Worm (Caenorhabditis elegans) whole organism, mixed stage, embryonic: ENCODE results near the gene egl-9.

Experiments
- M03D4.4 ChIP-seq: sonication (generic microtip); optimal IDR thresholded peaks from 2 replicates; lab custom pipeline; 2017; ENCODE audit warnings: mild to moderate bottlenecking, missing genetic modification characterization, missing compliant biosample characterization
- bed-3 ChIP-seq: fragments of 200-800 bp; sonication (Bioruptor generic); optimal IDR thresholded peaks from 3 replicates; lab custom pipeline; 2018; ENCODE audit warnings: mild to moderate bottlenecking, missing genetic modification characterization, moderate library complexity, missing compliant biosample characterization
- blmp-1 ChIP-seq: fragments of 150-350 bp; optimal IDR thresholded peaks from 2 replicates; lab custom pipeline; 2014; ENCODE audit warnings: missing biosample characterization, missing genetic modification characterization
- ceh-43 ChIP-seq: fragments of 200-800 bp; sonication (Bioruptor generic); optimal IDR thresholded peaks from 2 replicates; lab custom pipeline; 2018; ENCODE audit warnings: mild to moderate bottlenecking, missing genetic modification characterization, moderate library complexity, missing compliant biosample characterization
- ceh-83 ChIP-seq: fragments of 200-800 bp; sonication (Bioruptor generic); optimal IDR thresholded peaks from 2 replicates; lab custom pipeline; 2018; ENCODE audit warnings: mild to moderate bottlenecking, missing genetic modification characterization, missing compliant biosample characterization
- ces-1 ChIP-seq: fragments of 150-350 bp; optimal IDR thresholded peaks from 2 replicates; lab custom pipeline; 2014; ENCODE audit warnings: missing biosample characterization, missing genetic modification reagents, missing genetic modification characterization
- cnd-1 ChIP-seq: fragments of 200-800 bp; sonication (Bioruptor generic); optimal IDR thresholded peaks from 2 replicates; lab custom pipeline; 2018; ENCODE audit warnings: mild to moderate bottlenecking, missing genetic modification characterization, missing compliant biosample characterization
- drap-1 ChIP-seq: fragments of 200-800 bp; sonication (Bioruptor generic); optimal IDR thresholded peaks from 3 replicates; lab custom pipeline; 2018; ENCODE audit warnings: mild to moderate bottlenecking, missing genetic modification characterization, missing compliant biosample characterization
- elt-3 ChIP-seq: fragments of 150-350 bp; optimal IDR thresholded peaks from 2 replicates; lab custom pipeline; 2014; ENCODE audit warnings: missing biosample characterization, missing genetic modification characterization
- ham-2 ChIP-seq: fragments of 200-800 bp; sonication (Bioruptor generic); optimal IDR thresholded peaks from 2 replicates; lab custom pipeline; 2018; ENCODE audit warnings: mild to moderate bottlenecking, missing genetic modification characterization, missing compliant biosample characterization
- hlh-1 ChIP-seq: fragments of 150-350 bp; optimal IDR thresholded peaks from 2 replicates; lab custom pipeline; 2014; ENCODE audit warnings: missing biosample characterization, missing genetic modification reagents, missing genetic modification characterization
- lin-13 ChIP-seq: fragments of 150-350 bp; optimal IDR thresholded peaks from 2 replicates; lab custom pipeline; 2014; ENCODE audit warnings: missing biosample characterization, missing genetic modification characterization
- lin-32 ChIP-seq: fragments of 200-800 bp; sonication (Bioruptor generic); optimal IDR thresholded peaks from 2 replicates; lab custom pipeline; 2018; ENCODE audit warnings: mild to moderate bottlenecking, missing genetic modification characterization, missing compliant biosample characterization
- lsy-2 ChIP-seq: fragments of 150-350 bp; optimal IDR thresholded peaks from 2 replicates; lab custom pipeline; 2014; ENCODE audit warnings: missing biosample characterization, missing genetic modification characterization
- mab-5 ChIP-seq: fragments of 150-350 bp; optimal IDR thresholded peaks from 2 replicates; lab custom pipeline; 2014; ENCODE audit warnings: missing biosample characterization, missing genetic modification characterization
- mep-1 ChIP-seq: fragments of 150-350 bp; optimal IDR thresholded peaks from 2 replicates; lab custom pipeline; 2017; ENCODE audit warnings: missing biosample characterization, missing genetic modification reagents, missing genetic modification characterization, inconsistent platforms
- mls-2 ChIP-seq: sonication (generic microtip); optimal IDR thresholded peaks from 2 replicates; lab custom pipeline; 2016; ENCODE audit warnings: mild to moderate bottlenecking, missing genetic modification characterization, moderate library complexity, missing compliant biosample characterization
- nhr-12 ChIP-seq: fragments of 150-350 bp; optimal IDR thresholded peaks from 2 replicates; lab custom pipeline; 2014; ENCODE audit warnings: missing biosample characterization, missing genetic modification characterization
- nhr-237 ChIP-seq: fragments of 150-350 bp; optimal IDR thresholded peaks from 2 replicates; lab custom pipeline; 2014; ENCODE audit warnings: missing biosample characterization, missing genetic modification characterization
- nhr-28 ChIP-seq: fragments of 150-350 bp; optimal IDR thresholded peaks from 2 replicates; lab custom pipeline; 2014; ENCODE audit warnings: missing biosample characterization, missing genetic modification characterization
- nhr-76 ChIP-seq: sonication (generic microtip); optimal IDR thresholded peaks from 2 replicates; lab custom pipeline; 2017; ENCODE audit warnings: missing biosample characterization, missing genetic modification characterization
- pha-4 ChIP-seq: fragments of 150-350 bp; optimal IDR thresholded peaks from 2 replicates; lab custom pipeline; 2018; ENCODE audit warnings: missing biosample characterization, missing genetic modification reagents, missing genetic modification characterization
- sem-2 ChIP-seq: fragments of 200-800 bp; sonication (Bioruptor generic); optimal IDR thresholded peaks from 2 replicates; lab custom pipeline; 2018; ENCODE audit warnings: mild to moderate bottlenecking, missing genetic modification characterization, missing compliant biosample characterization
- snpc-4 ChIP-seq: fragments of 150-350 bp; optimal IDR thresholded peaks from 2 replicates; lab custom pipeline; 2014; ENCODE audit warnings: missing biosample characterization, missing genetic modification characterization
- sptf-1 ChIP-seq: sonication (generic microtip); optimal IDR thresholded peaks from 2 replicates; lab custom pipeline; 2017; ENCODE audit warnings: mild to moderate bottlenecking, missing genetic modification characterization, moderate library complexity, missing compliant biosample characterization
- tbx-8 ChIP-seq: fragments of 200-800 bp; sonication (Bioruptor generic); optimal IDR thresholded peaks from 2 replicates; lab custom pipeline; 2018; ENCODE audit warnings: mild to moderate bottlenecking, missing genetic modification characterization, moderate library complexity, missing compliant biosample characterization
- unc-120 ChIP-seq: sonication (generic microtip); optimal IDR thresholded peaks from 2 replicates; lab custom pipeline; 2017; ENCODE audit warnings: missing genetic modification characterization, missing compliant biosample characterization; ENCODE audit not compliant: poor library complexity, severe bottlenecking
- unc-39 ChIP-seq: fragments of 150-350 bp; optimal IDR thresholded peaks from 2 replicates; lab custom pipeline; 2014; ENCODE audit warnings: missing biosample characterization, missing genetic modification characterization
- zip-8 ChIP-seq: fragments of 150-350 bp; optimal IDR thresholded peaks from 2 replicates; lab custom pipeline; 2014; ENCODE audit warnings: missing biosample characterization, missing genetic modification characterization

Gene egl-9

ce11 chrV:10468190-10468589 is at the start of gene egl-9:
Gene egl-9, plus strand, starts transcription at chrV:10468517.
- TF ChIP-seq zip-8 (tag; lab: Kevin White, UChicago) (no peak), bed-3 (no peak), cnd-1 (tag; lab: Kevin White, UChicago) (no peak), lin-32 (GFP tag; lab: Kevin White, UChicago) (no peak), ham-2 (GFP tag; lab: Kevin White, UChicago) (no peak), nhr-28 (tag; lab: Kevin White, UChicago) (no peak), ceh-43 (GFP tag; lab: Kevin White, UChicago) (no peak), unc-39 (tag; lab: Kevin White, UChicago) (no peak), unc-120 (tag; lab: Kevin White, UChicago) (no peak), pha-4 (tag; lab: Kevin White, UChicago) (no peak), lsy-2 (no peak), sptf-1 (tag; lab: Kevin White, UChicago) (no peak), blmp-1 (tag; lab: Kevin White, UChicago) (no peak)

ce11 chrV:10418961-10419360 is 49.4 kb upstream of the egl-9 start, which contains the start of gene F15H10.5:
Gene F15H10.5, minus strand, starts transcription at chrV:10419061.
- TF ChIP-seq ceh-83 (GFP tag; lab: Kevin White, UChicago) (no peak), hlh-1 (tag; lab: Kevin White, UChicago) (no peak), M03D4.4 (no peak), ces-1 (GFP tag; lab: Kevin White, UChicago) (no peak), unc-120 (tag; lab: Kevin White, UChicago) (no peak), ceh-43 (GFP tag; lab: Kevin White, UChicago) (no peak), lin-13 (tag; lab: Kevin White, UChicago) (no peak), mab-5 (tag; lab: Kevin White, UChicago) (no peak), unc-39 (tag; lab: Kevin White, UChicago) (no peak), nhr-28 (tag; lab: Kevin White, UChicago) (no peak), lsy-2 (no peak), tbx-8 (GFP tag; lab: Kevin White, UChicago) (no peak), sptf-1 (tag; lab: Kevin White, UChicago) (no peak), bed-3 (no peak), pha-4 (tag; lab: Kevin White, UChicago) (no peak), cnd-1 (tag; lab: Kevin White, UChicago) (no peak), nhr-76 (tag; lab: Kevin White, UChicago) (no peak)

- no peak for TF ChIP-seq lin-32 (GFP tag; lab: Kevin White, UChicago)
- no peak for TF ChIP-seq M03D4.4
- TF ChIP-seq mls-2 (tag; lab: Kevin White, UChicago), result no peak
- TF ChIP-seq hlh-1 (tag; lab: Kevin White, UChicago), result no peak
- no peak for TF ChIP-seq elt-3 (tag; lab: Kevin White, UChicago)
- TF ChIP-seq nhr-12 (tag; lab: Kevin White, UChicago), result no peak
- no peak for TF ChIP-seq unc-120 (tag; lab: Kevin White, UChicago)
- TF ChIP-seq mep-1, result no peak
- TF ChIP-seq, all 35 proteins: peak for 0
Measured at ce11 chrV:10421802-10422201, 46.5 kb upstream of the egl-9 start, which contains the start of gene col-13. Gene col-13, minus strand, starts transcription at chrV:10421902.

ce11 chrV:10423511-10423910 is 44.8 kb upstream of the egl-9 start:
- TF ChIP-seq drap-1 (GFP tag; lab: Kevin White, UChicago), result no peak

ce11 chrV:10425098-10425497 is 43.2 kb upstream of the egl-9 start, which contains the start of gene col-12:
Gene col-12, minus strand, starts transcription at chrV:10425198.
- TF ChIP-seq nhr-237 (tag; lab: Kevin White, UChicago), result no peak
- no peak for TF ChIP-seq ham-2 (GFP tag; lab: Kevin White, UChicago)
- TF ChIP-seq mab-5 (tag; lab: Kevin White, UChicago), result no peak
- no peak for TF ChIP-seq nhr-76 (tag; lab: Kevin White, UChicago)
- no peak for TF ChIP-seq sem-2 (GFP tag; lab: Kevin White, UChicago)
- TF ChIP-seq unc-120 (tag; lab: Kevin White, UChicago), result no peak
- no peak for TF ChIP-seq pha-4 (tag; lab: Kevin White, UChicago)
- no peak for TF ChIP-seq zip-8 (tag; lab: Kevin White, UChicago)
- TF ChIP-seq snpc-4 (tag; lab: Kevin White, UChicago), result no peak
